Worm (Caenorhabditis elegans): ENCODE data around the gene ceh-99.

Gene ceh-99

ce11 chrII:12506511-12506910, 13.3 kb upstream of the ceh-99 start:
- TF ChIP-seq sptf-1 (tag; optimal IDR thresholded peaks at IDR 0.05) (no peak), blmp-1 (tag; optimal IDR thresholded peaks at IDR 0.05) (no peak), M03D4.4 (tag; optimal IDR thresholded peaks at IDR 0.05) (no peak), cnd-1 (tag; optimal IDR thresholded peaks at IDR 0.05) (no peak), sem-2 (GFP tag; optimal IDR thresholded peaks at IDR 0.05) (no peak), ztf-11 (tag; optimal IDR thresholded peaks at IDR 0.05) (no peak), ceh-43 (GFP tag; optimal IDR thresholded peaks at IDR 0.05) (no peak), nhr-2 (tag; optimal IDR thresholded peaks at IDR 0.05) (no peak), ham-2 (GFP tag; optimal IDR thresholded peaks at IDR 0.05) (no peak), flh-1 (GFP tag; optimal IDR thresholded peaks at IDR 0.05) (no peak), mep-1 (tag; optimal IDR thresholded peaks at IDR 0.05) (no peak), nhr-12 (tag; optimal IDR thresholded peaks at IDR 0.05) (no peak), lsy-2 (tag; optimal IDR thresholded peaks at IDR 0.05) (no peak), unc-39 (tag; optimal IDR thresholded peaks at IDR 0.05) (no peak), lin-13 (tag; optimal IDR thresholded peaks at IDR 0.05) (no peak), zip-8 (tag; optimal IDR thresholded peaks at IDR 0.05) (no peak), nhr-28 (tag; optimal IDR thresholded peaks at IDR 0.05) (no peak), mls-2 (tag; optimal IDR thresholded peaks at IDR 0.05) (no peak)

- TF ChIP-seq lin-32 (GFP tag; optimal IDR thresholded peaks at IDR 0.05) (no peak), ham-2 (GFP tag; optimal IDR thresholded peaks at IDR 0.05) (no peak), ces-1 (GFP tag; optimal IDR thresholded peaks at IDR 0.05) (no peak), mls-2 (tag; optimal IDR thresholded peaks at IDR 0.05) (no peak), cnd-1 (tag; optimal IDR thresholded peaks at IDR 0.05) (no peak), mep-1 (tag; optimal IDR thresholded peaks at IDR 0.05) (no peak), blmp-1 (tag; optimal IDR thresholded peaks at IDR 0.05) (no peak), mab-5 (tag; optimal IDR thresholded peaks at IDR 0.05) (no peak), ceh-39 (tag; optimal IDR thresholded peaks at IDR 0.05) (no peak), M03D4.4 (tag; optimal IDR thresholded peaks at IDR 0.05) (no peak), nhr-237 (tag; optimal IDR thresholded peaks at IDR 0.05) (no peak), hlh-1 (tag; optimal IDR thresholded peaks at IDR 0.05) (no peak), nhr-12 (tag; optimal IDR thresholded peaks at IDR 0.05) (no peak), flh-1 (GFP tag; optimal IDR thresholded peaks at IDR 0.05) (no peak), ceh-83 (GFP tag; optimal IDR thresholded peaks at IDR 0.05) (no peak), unc-120 (tag; optimal IDR thresholded peaks at IDR 0.05; ENCODE audit: poor library complexity, severe bottlenecking) (no peak), ztf-11 (tag; optimal IDR thresholded peaks at IDR 0.05) (no peak), bed-3 (GFP tag; optimal IDR thresholded peaks at IDR 0.05) (no peak), ceh-43 (GFP tag; optimal IDR thresholded peaks at IDR 0.05) (no peak)
Observed at ce11 chrII:12507038-12507437, 12.7 kb upstream of the ceh-99 start, which contains the start of gene srh-68. Gene srh-68, plus strand, starts transcription at chrII:12507338.

- TF ChIP-seq nhr-2 (tag; optimal IDR thresholded peaks at IDR 0.05) = no peak
- TF ChIP-seq lsy-2 (tag; optimal IDR thresholded peaks at IDR 0.05) = no peak
- TF ChIP-seq tbx-8 (GFP tag; optimal IDR thresholded peaks at IDR 0.05) = no peak
- no peak for TF ChIP-seq nhr-76 (tag; optimal IDR thresholded peaks at IDR 0.05)
- TF ChIP-seq ceh-39 (tag; optimal IDR thresholded peaks at IDR 0.05) = no peak
- no peak for TF ChIP-seq snpc-4 (tag; optimal IDR thresholded peaks at IDR 0.05)
- no peak for TF ChIP-seq cnd-1 (tag; optimal IDR thresholded peaks at IDR 0.05)
- TF ChIP-seq ceh-83 (GFP tag; optimal IDR thresholded peaks at IDR 0.05) = no peak
- no peak for TF ChIP-seq mab-5 (tag; optimal IDR thresholded peaks at IDR 0.05)
- TF ChIP-seq elt-1 (tag; optimal IDR thresholded peaks at IDR 0.05; ENCODE audit: borderline replicate concordance, insufficient read depth) = no peak
- no peak for TF ChIP-seq mls-2 (tag; optimal IDR thresholded peaks at IDR 0.05)
- TF ChIP-seq mep-1 (tag; optimal IDR thresholded peaks at IDR 0.05) = no peak
- no peak for TF ChIP-seq elt-3 (tag; optimal IDR thresholded peaks at IDR 0.05)
- no peak for TF ChIP-seq ham-2 (GFP tag; optimal IDR thresholded peaks at IDR 0.05)
- TF ChIP-seq ces-1 (GFP tag; optimal IDR thresholded peaks at IDR 0.05) = no peak
- no peak for TF ChIP-seq sem-2 (GFP tag; optimal IDR thresholded peaks at IDR 0.05)
Observed at ce11 chrII:12508650-12509049, 11.1 kb upstream of the ceh-99 start, which contains the start of gene srh-67. Gene srh-67, plus strand, starts transcription at chrII:12508950.

- TF ChIP-seq M03D4.4 (tag; optimal IDR thresholded peaks at IDR 0.05) (no peak), lin-32 (GFP tag; optimal IDR thresholded peaks at IDR 0.05) (no peak), ces-1 (GFP tag; optimal IDR thresholded peaks at IDR 0.05) (no peak), flh-1 (GFP tag; optimal IDR thresholded peaks at IDR 0.05) (no peak), sptf-1 (tag; optimal IDR thresholded peaks at IDR 0.05) (no peak), ztf-11 (tag; optimal IDR thresholded peaks at IDR 0.05) (no peak), nhr-12 (tag; optimal IDR thresholded peaks at IDR 0.05) (no peak), sem-2 (GFP tag; optimal IDR thresholded peaks at IDR 0.05) (no peak), ham-2 (GFP tag; optimal IDR thresholded peaks at IDR 0.05) (no peak), mls-2 (tag; optimal IDR thresholded peaks at IDR 0.05) (no peak), elt-1 (tag; optimal IDR thresholded peaks at IDR 0.05; ENCODE audit: borderline replicate concordance, insufficient read depth) (no peak), nhr-76 (tag; optimal IDR thresholded peaks at IDR 0.05) (no peak), nhr-28 (tag; optimal IDR thresholded peaks at IDR 0.05) (no peak), tbx-8 (GFP tag; optimal IDR thresholded peaks at IDR 0.05) (no peak), ceh-39 (tag; optimal IDR thresholded peaks at IDR 0.05) (no peak), mep-1 (tag; optimal IDR thresholded peaks at IDR 0.05) (no peak), nhr-237 (tag; optimal IDR thresholded peaks at IDR 0.05) (no peak), zip-8 (tag; optimal IDR thresholded peaks at IDR 0.05) (no peak), bed-3 (GFP tag; optimal IDR thresholded peaks at IDR 0.05) (no peak)
Observed at ce11 chrII:12511866-12512265, 7.9 kb upstream of the ceh-99 start, which contains the start of gene srh-73. Gene srh-73, plus strand, starts transcription at chrII:12512166.
